Worm (Caenorhabditis elegans): ENCODE measurements around the gene clec-175.

- no peak for TF ChIP-seq sea-1 (GFP tag; conservative IDR thresholded peaks at IDR 0.05)
- TF ChIP-seq ama-1 (optimal IDR thresholded peaks at IDR 0.05), result no peak
- TF ChIP-seq pes-1 (GFP tag; IDR thresholded peaks at IDR 0.05), result no peak
- no peak for TF ChIP-seq ets-7 (tag; optimal IDR thresholded peaks at IDR 0.05)
- TF ChIP-seq F13C5.2 (tag; optimal IDR thresholded peaks at IDR 0.05), result no peak
- no peak for TF ChIP-seq scrt-1 (GFP tag; IDR thresholded peaks at IDR 0.05)
- no peak for TF ChIP-seq B0310.2 (tag; optimal IDR thresholded peaks at IDR 0.05)
- no peak for TF ChIP-seq tbx-37 (GFP tag; conservative IDR thresholded peaks at IDR 0.05)
- TF ChIP-seq hnd-1 (tag; optimal IDR thresholded peaks at IDR 0.05), result no peak
- no peak for TF ChIP-seq hmg-4 (GFP tag; optimal IDR thresholded peaks at IDR 0.05)
- TF ChIP-seq tbx-11 (GFP tag; IDR thresholded peaks at IDR 0.05), result no peak
Measured at ce11 chrIV:4456658-4457057, 34.5 kb downstream of the clec-175 start.

Measured in whole organism, early embryonic.